Worm (Caenorhabditis elegans) whole organism, mixed stage, embryonic: Measurements from ENCODE around the gene wht-5.

ENCODE experiments used
- M03D4.4 ChIP-seq: sonication (generic microtip); optimal IDR thresholded peaks from 2 replicates; lab custom pipeline; 2017; ENCODE audit warnings: mild to moderate bottlenecking, missing genetic modification characterization, missing compliant biosample characterization
- bed-3 ChIP-seq: fragments of 200-800 bp; sonication (Bioruptor generic); optimal IDR thresholded peaks from 3 replicates; lab custom pipeline; 2018; ENCODE audit warnings: mild to moderate bottlenecking, missing genetic modification characterization, moderate library complexity, missing compliant biosample characterization
- blmp-1 ChIP-seq: fragments of 150-350 bp; optimal IDR thresholded peaks from 2 replicates; lab custom pipeline; 2014; ENCODE audit warnings: missing biosample characterization, missing genetic modification characterization
- ceh-39 ChIP-seq: fragments of 150-350 bp; optimal IDR thresholded peaks from 2 replicates; lab custom pipeline; 2014; ENCODE audit warnings: missing biosample characterization, missing genetic modification characterization
- ceh-43 ChIP-seq: fragments of 200-800 bp; sonication (Bioruptor generic); optimal IDR thresholded peaks from 2 replicates; lab custom pipeline; 2018; ENCODE audit warnings: mild to moderate bottlenecking, missing genetic modification characterization, moderate library complexity, missing compliant biosample characterization
- ces-1 ChIP-seq: fragments of 150-350 bp; optimal IDR thresholded peaks from 2 replicates; lab custom pipeline; 2014; ENCODE audit warnings: missing biosample characterization, missing genetic modification reagents, missing genetic modification characterization
- drap-1 ChIP-seq: fragments of 200-800 bp; sonication (Bioruptor generic); optimal IDR thresholded peaks from 3 replicates; lab custom pipeline; 2018; ENCODE audit warnings: mild to moderate bottlenecking, missing genetic modification characterization, missing compliant biosample characterization
- elt-1 ChIP-seq: sonication (generic microtip); optimal IDR thresholded peaks from 2 replicates; lab custom pipeline; 2017; ENCODE audit warnings: missing genetic modification characterization, mild to moderate bottlenecking, missing compliant biosample characterization, antibody characterized with exemption, moderate library complexity, borderline replicate concordance; ENCODE audit not compliant: insufficient read depth
- elt-3 ChIP-seq: fragments of 150-350 bp; optimal IDR thresholded peaks from 2 replicates; lab custom pipeline; 2014; ENCODE audit warnings: missing biosample characterization, missing genetic modification characterization
- flh-1 ChIP-seq: fragments of 200-800 bp; sonication (Bioruptor generic); optimal IDR thresholded peaks from 2 replicates; lab custom pipeline; 2018; ENCODE audit warnings: mild to moderate bottlenecking, missing genetic modification characterization, moderate library complexity, missing compliant biosample characterization
- ham-2 ChIP-seq: fragments of 200-800 bp; sonication (Bioruptor generic); optimal IDR thresholded peaks from 2 replicates; lab custom pipeline; 2018; ENCODE audit warnings: mild to moderate bottlenecking, missing genetic modification characterization, missing compliant biosample characterization
- lin-13 ChIP-seq: fragments of 150-350 bp; optimal IDR thresholded peaks from 2 replicates; lab custom pipeline; 2014; ENCODE audit warnings: missing biosample characterization, missing genetic modification characterization
- lin-32 ChIP-seq: fragments of 200-800 bp; sonication (Bioruptor generic); optimal IDR thresholded peaks from 2 replicates; lab custom pipeline; 2018; ENCODE audit warnings: mild to moderate bottlenecking, missing genetic modification characterization, missing compliant biosample characterization
- lsy-2 ChIP-seq: fragments of 150-350 bp; optimal IDR thresholded peaks from 2 replicates; lab custom pipeline; 2014; ENCODE audit warnings: missing biosample characterization, missing genetic modification characterization
- mab-5 ChIP-seq: fragments of 150-350 bp; optimal IDR thresholded peaks from 2 replicates; lab custom pipeline; 2014; ENCODE audit warnings: missing biosample characterization, missing genetic modification characterization
- mls-2 ChIP-seq: sonication (generic microtip); optimal IDR thresholded peaks from 2 replicates; lab custom pipeline; 2016; ENCODE audit warnings: mild to moderate bottlenecking, missing genetic modification characterization, moderate library complexity, missing compliant biosample characterization
- nhr-12 ChIP-seq: fragments of 150-350 bp; optimal IDR thresholded peaks from 2 replicates; lab custom pipeline; 2014; ENCODE audit warnings: missing biosample characterization, missing genetic modification characterization
- nhr-2 ChIP-seq: fragments of 150-350 bp; optimal IDR thresholded peaks from 2 replicates; lab custom pipeline; 2014; ENCODE audit warnings: missing biosample characterization, missing genetic modification characterization
- nhr-237 ChIP-seq: fragments of 150-350 bp; optimal IDR thresholded peaks from 2 replicates; lab custom pipeline; 2014; ENCODE audit warnings: missing biosample characterization, missing genetic modification characterization
- nhr-28 ChIP-seq: fragments of 150-350 bp; optimal IDR thresholded peaks from 2 replicates; lab custom pipeline; 2014; ENCODE audit warnings: missing biosample characterization, missing genetic modification characterization
- nhr-76 ChIP-seq: sonication (generic microtip); optimal IDR thresholded peaks from 2 replicates; lab custom pipeline; 2017; ENCODE audit warnings: missing biosample characterization, missing genetic modification characterization
- pha-4 ChIP-seq: fragments of 150-350 bp; optimal IDR thresholded peaks from 2 replicates; lab custom pipeline; 2018; ENCODE audit warnings: missing biosample characterization, missing genetic modification reagents, missing genetic modification characterization
- sem-2 ChIP-seq: fragments of 200-800 bp; sonication (Bioruptor generic); optimal IDR thresholded peaks from 2 replicates; lab custom pipeline; 2018; ENCODE audit warnings: mild to moderate bottlenecking, missing genetic modification characterization, missing compliant biosample characterization
- sptf-1 ChIP-seq: sonication (generic microtip); optimal IDR thresholded peaks from 2 replicates; lab custom pipeline; 2017; ENCODE audit warnings: mild to moderate bottlenecking, missing genetic modification characterization, moderate library complexity, missing compliant biosample characterization
- tbx-8 ChIP-seq: fragments of 200-800 bp; sonication (Bioruptor generic); optimal IDR thresholded peaks from 2 replicates; lab custom pipeline; 2018; ENCODE audit warnings: mild to moderate bottlenecking, missing genetic modification characterization, moderate library complexity, missing compliant biosample characterization
- unc-120 ChIP-seq: sonication (generic microtip); optimal IDR thresholded peaks from 2 replicates; lab custom pipeline; 2017; ENCODE audit warnings: missing genetic modification characterization, missing compliant biosample characterization; ENCODE audit not compliant: poor library complexity, severe bottlenecking
- unc-39 ChIP-seq: fragments of 150-350 bp; optimal IDR thresholded peaks from 2 replicates; lab custom pipeline; 2014; ENCODE audit warnings: missing biosample characterization, missing genetic modification characterization
- unc-62 ChIP-seq: fragments of 150-350 bp; optimal IDR thresholded peaks from 2 replicates; lab custom pipeline; 2014; ENCODE audit warnings: missing biosample characterization, missing genetic modification reagents, missing genetic modification characterization
- zip-8 ChIP-seq: fragments of 150-350 bp; optimal IDR thresholded peaks from 2 replicates; lab custom pipeline; 2014; ENCODE audit warnings: missing biosample characterization, missing genetic modification characterization
- ztf-11 ChIP-seq: fragments of 150-350 bp; optimal IDR thresholded peaks from 2 replicates; lab custom pipeline; 2014; ENCODE audit warnings: missing biosample characterization, missing genetic modification characterization

Gene wht-5

DNA sequence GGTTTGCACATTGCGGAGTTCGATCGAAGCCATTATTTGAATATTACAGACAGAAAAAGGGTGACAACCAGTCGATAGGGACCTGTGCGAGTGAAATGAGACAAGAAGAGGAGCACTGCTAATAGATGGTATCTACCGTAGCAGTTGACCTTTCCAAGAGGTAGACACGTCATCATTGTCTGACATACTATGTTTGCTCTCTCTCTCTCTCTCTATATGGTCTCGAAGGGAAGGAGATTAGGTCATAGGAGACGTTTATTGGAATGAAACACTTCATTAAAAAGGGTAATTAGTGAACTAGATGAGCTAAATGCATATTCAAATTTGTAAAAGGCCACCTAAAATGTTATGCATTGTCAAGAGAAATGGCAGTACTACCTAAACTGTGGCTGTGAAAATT, 38.6 kb downstream of the wht-5 start, which contains the start of gene atz-1:
TSS of gene atz-1 (minus strand) at position 101 of the 400 bp plus-strand sequence.
- peak; percentile 80 for TF ChIP-seq nhr-2 (tag; lab: Kevin White, UChicago)
- TF ChIP-seq ceh-39: peak; percentile 36
- TF ChIP-seq nhr-237 (tag; lab: Kevin White, UChicago): no peak
- no peak for TF ChIP-seq ceh-43 (GFP tag; lab: Kevin White, UChicago)
- no peak for TF ChIP-seq ztf-11 (tag; lab: Kevin White, UChicago)
- no peak for TF ChIP-seq flh-1 (GFP tag; lab: Kevin White, UChicago)

DNA sequence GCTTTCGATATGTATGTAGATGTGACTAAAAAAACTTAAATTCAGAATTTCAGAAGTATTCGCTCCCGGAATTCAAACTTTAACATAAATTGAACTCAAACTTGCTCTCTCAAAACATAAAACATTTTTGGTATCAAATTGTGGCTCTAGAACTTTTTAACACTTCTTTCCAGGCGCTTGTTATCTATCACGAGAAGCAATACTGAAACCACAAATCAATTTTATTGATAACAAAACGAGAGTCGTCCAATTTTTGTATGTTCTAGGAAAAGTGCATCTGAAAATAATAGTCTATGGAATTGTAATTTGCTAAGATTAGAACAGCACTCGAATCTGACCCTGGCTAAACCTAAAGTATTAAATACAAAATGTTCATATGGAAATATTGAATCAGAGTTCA, 41.5 kb downstream of the wht-5 start:
- TF ChIP-seq lsy-2 (tag; lab: Kevin White, UChicago) (no peak), pha-4 (tag; lab: Kevin White, UChicago) (no peak), elt-3 (tag; lab: Kevin White, UChicago) (no peak), tbx-8 (GFP tag; lab: Kevin White, UChicago) (no peak), M03D4.4 (tag; lab: Kevin White, UChicago) (no peak), ceh-43 (GFP tag; lab: Kevin White, UChicago) (no peak), elt-1 (tag; lab: Kevin White, UChicago) (no peak), mls-2 (no peak), unc-120 (tag; lab: Kevin White, UChicago) (no peak), sptf-1 (tag; lab: Kevin White, UChicago) (no peak), nhr-76 (tag; lab: Kevin White, UChicago) (no peak), lin-32 (GFP tag; lab: Kevin White, UChicago) (no peak), flh-1 (GFP tag; lab: Kevin White, UChicago) (no peak), mab-5 (no peak), ceh-39 (no peak), sem-2 (GFP tag; lab: Kevin White, UChicago) (no peak), nhr-237 (tag; lab: Kevin White, UChicago) (no peak)
- TF ChIP-seq, all 35 proteins: peak for 0

DNA sequence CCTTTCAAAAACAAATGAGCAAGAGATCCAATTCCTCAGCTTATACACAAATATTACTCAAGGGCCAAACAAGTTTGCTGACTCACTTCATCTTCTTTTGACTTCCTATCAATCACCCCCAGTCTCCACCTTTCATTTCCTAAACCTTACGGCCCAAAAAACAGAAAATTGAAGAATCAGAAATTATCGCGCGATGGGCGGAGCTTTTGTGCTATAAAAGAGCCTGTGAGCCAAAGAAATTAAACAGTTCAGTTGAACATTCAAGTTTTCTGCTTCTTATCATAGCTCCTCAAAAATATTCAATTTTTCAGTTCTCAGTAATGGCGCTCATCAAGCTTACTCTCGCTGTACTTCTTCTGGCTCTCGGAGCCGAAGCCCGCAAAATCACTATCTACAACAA, 42.4 kb downstream of the wht-5 start, which contains the start of gene thn-1:
TSS of gene thn-1 (plus strand) at position 301 of the 400 bp plus-strand sequence.
- no peak for TF ChIP-seq unc-39
- no peak for TF ChIP-seq tbx-8 (GFP tag; lab: Kevin White, UChicago)
- TF ChIP-seq ztf-11 (tag; lab: Kevin White, UChicago): no peak
- TF ChIP-seq nhr-28 (tag; lab: Kevin White, UChicago): no peak
- TF ChIP-seq sem-2 (GFP tag; lab: Kevin White, UChicago): no peak
- TF ChIP-seq lin-13 (tag; lab: Kevin White, UChicago): no peak
- TF ChIP-seq pha-4 (tag; lab: Kevin White, UChicago): no peak

DNA sequence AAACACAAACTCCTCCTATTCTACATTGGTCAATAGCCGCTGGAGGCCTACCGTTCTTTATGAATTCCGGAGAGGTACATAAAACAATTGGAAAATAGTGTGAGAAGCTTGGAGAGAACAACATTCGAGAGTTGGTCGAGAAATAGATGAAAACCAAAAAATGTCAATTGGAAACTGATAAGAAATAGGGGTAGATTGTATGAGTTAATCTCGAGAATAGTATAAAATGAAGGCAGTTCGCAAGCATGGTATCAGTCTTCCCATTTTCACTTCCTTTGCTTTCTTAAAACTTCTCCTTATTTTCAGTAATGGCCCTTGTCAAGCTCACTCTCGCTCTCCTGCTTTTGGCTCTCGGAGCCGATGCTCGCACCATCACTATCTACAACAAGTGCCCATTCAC, 45.5 kb downstream of the wht-5 start, which contains the start of gene thn-2:
TSS of gene thn-2 (plus strand) at position 307 of the 400 bp plus-strand sequence.
- TF ChIP-seq drap-1: no peak
- TF ChIP-seq ces-1 (GFP tag; lab: Kevin White, UChicago): no peak
- TF ChIP-seq lin-13 (tag; lab: Kevin White, UChicago): no peak
- TF ChIP-seq nhr-76 (tag; lab: Kevin White, UChicago): no peak
- TF ChIP-seq sem-2 (GFP tag; lab: Kevin White, UChicago): no peak
- no peak for TF ChIP-seq unc-120 (tag; lab: Kevin White, UChicago)
- TF ChIP-seq nhr-237 (tag; lab: Kevin White, UChicago): no peak
- no peak for TF ChIP-seq ztf-11 (tag; lab: Kevin White, UChicago)
- TF ChIP-seq unc-62 (GFP tag; lab: Kevin White, UChicago): no peak
- no peak for TF ChIP-seq mab-5
- no peak for TF ChIP-seq unc-39
- TF ChIP-seq tbx-8 (GFP tag; lab: Kevin White, UChicago): no peak
- TF ChIP-seq flh-1 (GFP tag; lab: Kevin White, UChicago): no peak
- no peak for TF ChIP-seq ceh-39
- no peak for TF ChIP-seq ham-2 (GFP tag; lab: Kevin White, UChicago)
- no peak for TF ChIP-seq mls-2
- TF ChIP-seq blmp-1: no peak
- TF ChIP-seq nhr-12 (tag; lab: Kevin White, UChicago): no peak

DNA sequence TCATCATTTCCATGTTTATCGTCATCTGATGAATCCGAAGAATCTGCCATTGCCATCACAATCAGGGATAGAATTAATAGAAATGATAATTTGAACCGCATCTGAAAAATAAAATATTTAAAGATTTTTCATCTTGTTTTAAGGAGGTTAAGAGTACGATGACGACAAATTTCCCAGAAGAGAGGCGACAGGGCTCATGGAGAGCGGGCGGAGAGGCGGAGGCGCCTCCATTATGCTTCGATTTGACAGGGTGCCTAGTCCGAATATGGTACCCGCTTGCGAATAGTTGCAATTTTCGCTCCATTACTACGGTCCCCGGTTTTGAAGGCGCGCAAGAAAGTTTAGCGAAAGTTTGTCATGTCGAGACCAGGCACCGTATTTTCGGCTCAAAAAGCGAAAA, 47.7 kb downstream of the wht-5 start, which contains the start of gene F28D1.6:
TSS of gene F28D1.6 (minus strand) at position 101 of the 400 bp plus-strand sequence.
- TF ChIP-seq unc-39 (no peak), M03D4.4 (tag; lab: Kevin White, UChicago) (no peak)

DNA sequence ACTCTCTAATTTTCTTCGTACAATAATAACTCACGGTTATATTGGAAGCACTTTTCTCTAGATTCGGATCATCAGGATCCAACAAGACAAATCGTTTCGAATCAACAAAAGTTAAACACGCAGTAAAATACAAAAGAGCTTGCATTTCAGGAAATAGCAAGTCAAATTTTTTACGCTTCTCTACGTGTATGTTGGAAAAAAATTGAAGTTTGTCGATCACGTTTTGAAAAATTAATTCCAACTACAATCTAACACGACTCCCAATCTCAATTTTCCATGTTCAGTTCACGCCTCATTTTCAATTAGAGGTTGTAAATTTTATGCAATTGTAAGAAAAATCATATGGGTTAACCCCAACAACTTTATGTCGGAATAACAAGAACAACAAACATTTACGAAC, 52.6 kb downstream of the wht-5 start, which contains the start of gene spe-45:
TSS of gene spe-45 (minus strand) at position 145 of the 400 bp plus-strand sequence.
- no peak for TF ChIP-seq mls-2
- no peak for TF ChIP-seq unc-120 (tag; lab: Kevin White, UChicago)
- TF ChIP-seq nhr-12 (tag; lab: Kevin White, UChicago): no peak
- no peak for TF ChIP-seq bed-3 (GFP tag; lab: Kevin White, UChicago)
- TF ChIP-seq zip-8 (tag; lab: Kevin White, UChicago): no peak
- TF ChIP-seq unc-39: no peak
- no peak for TF ChIP-seq lin-13 (tag; lab: Kevin White, UChicago)
- TF ChIP-seq pha-4 (tag; lab: Kevin White, UChicago): no peak
- TF ChIP-seq, all 35 proteins: peak for 0
